Worm (Caenorhabditis elegans) whole organism, late embryonic: ENCODE measurements around the gene C18H9.6.

ENCODE experiments used
- C08G9.2 ChIP-seq: sonication (generic microtip); optimal IDR thresholded peaks from 2 replicates; lab custom pipeline; 2016; ENCODE audit warnings: mild to moderate bottlenecking, missing genetic modification characterization, moderate library complexity, missing compliant biosample characterization
- C38D4.7 ChIP-seq: fragments of 200-800 bp; sonication (Bioruptor generic); optimal IDR thresholded peaks from 2 replicates; lab custom pipeline; 2018; ENCODE audit warnings: mild to moderate bottlenecking, missing genetic modification characterization, moderate library complexity, missing compliant biosample characterization
- F13H6.1 ChIP-seq: sonication (generic microtip); optimal IDR thresholded peaks from 2 replicates; lab custom pipeline; 2016; ENCODE audit warnings: missing genetic modification characterization, missing compliant biosample characterization
- K02D7.2 ChIP-seq: sonication (generic microtip); optimal IDR thresholded peaks from 2 replicates; lab custom pipeline; 2017; ENCODE audit warnings: mild to moderate bottlenecking, missing genetic modification characterization, missing compliant biosample characterization
- T23F11.4 ChIP-seq: fragments of 200-800 bp; sonication (Bioruptor generic); optimal IDR thresholded peaks from 2 replicates; lab custom pipeline; 2018; ENCODE audit warnings: mild to moderate bottlenecking, missing genetic modification characterization, missing compliant biosample characterization
- Y22D7AL.16 ChIP-seq: sonication (generic microtip); optimal IDR thresholded peaks from 2 replicates; lab custom pipeline; 2016; ENCODE audit warnings: missing genetic modification characterization, missing compliant biosample characterization
- ahr-1 ChIP-seq: sonication (generic microtip); optimal IDR thresholded peaks from 2 replicates; lab custom pipeline; 2016; ENCODE audit warnings: missing genetic modification characterization, missing compliant biosample characterization
- ama-1 ChIP-seq: fragments of 150-350 bp; optimal IDR thresholded peaks from 2 replicates; lab custom pipeline; 2014
- ceh-14 ChIP-seq: sonication (generic microtip); optimal IDR thresholded peaks from 2 replicates; lab custom pipeline; 2016; ENCODE audit warnings: missing genotype, missing genetic modification characterization, missing compliant biosample characterization
- ceh-19 ChIP-seq: fragments of 200-800 bp; sonication (Bioruptor generic); optimal IDR thresholded peaks from 2 replicates; lab custom pipeline; 2018; ENCODE audit warnings: mild to moderate bottlenecking, missing genetic modification characterization, missing compliant biosample characterization
- ceh-2 ChIP-seq: sonication (generic microtip); optimal IDR thresholded peaks from 2 replicates; lab custom pipeline; 2016; ENCODE audit warnings: missing genotype, missing genetic modification characterization, missing compliant biosample characterization
- ceh-22 ChIP-seq: sonication (generic microtip); optimal IDR thresholded peaks from 2 replicates; lab custom pipeline; 2017; ENCODE audit warnings: missing biosample characterization, missing genetic modification characterization
- ceh-24 ChIP-seq: sonication (generic microtip); optimal IDR thresholded peaks from 2 replicates; lab custom pipeline; 2016; ENCODE audit warnings: mild to moderate bottlenecking, missing genetic modification characterization, missing compliant biosample characterization
- ceh-30 ChIP-seq: fragments of 150-350 bp; optimal IDR thresholded peaks from 2 replicates; lab custom pipeline; 2014; ENCODE audit warnings: missing biosample characterization, missing genetic modification characterization
- ceh-45 ChIP-seq: fragments of 200-800 bp; sonication (Bioruptor generic); IDR thresholded peaks from 2 replicates; pipeline ENCODE4 v1.3.6; 2022; ENCODE audit warnings: missing genetic modification reagents, missing genetic modification characterization, missing compliant biosample characterization
- ceh-48 ChIP-seq: sonication (generic microtip); optimal IDR thresholded peaks from 2 replicates; lab custom pipeline; 2016; ENCODE audit warnings: missing genetic modification characterization, inconsistent platforms, missing compliant biosample characterization
- ceh-6 ChIP-seq: fragments of 200-800 bp; sonication (Bioruptor generic); optimal IDR thresholded peaks from 2 replicates; lab custom pipeline; 2018; ENCODE audit warnings: mild to moderate bottlenecking, missing genetic modification characterization, missing compliant biosample characterization
- ceh-9 ChIP-seq: sonication (generic microtip); optimal IDR thresholded peaks from 2 replicates; lab custom pipeline; 2016; ENCODE audit warnings: mild to moderate bottlenecking, missing genetic modification characterization, inconsistent platforms, missing compliant biosample characterization
- che-1 ChIP-seq: sonication (generic microtip); optimal IDR thresholded peaks from 2 replicates; lab custom pipeline; 2016; ENCODE audit warnings: mild to moderate bottlenecking, missing genetic modification characterization, missing compliant biosample characterization
- dmd-4 ChIP-seq: sonication (generic microtip); optimal IDR thresholded peaks from 2 replicates; lab custom pipeline; 2016; ENCODE audit warnings: borderline replicate concordance, missing genetic modification characterization, missing compliant biosample characterization
- dve-1 ChIP-seq: sonication (generic microtip); optimal IDR thresholded peaks from 2 replicates; lab custom pipeline; 2017; ENCODE audit warnings: antibody characterized with exemption, mild to moderate bottlenecking, missing genetic modification characterization, missing compliant biosample characterization
- elt-2 ChIP-seq: sonication (generic microtip); optimal IDR thresholded peaks from 2 replicates; lab custom pipeline; 2016; ENCODE audit warnings: missing genetic modification reagents, missing genetic modification characterization, missing compliant biosample characterization
- ets-4 ChIP-seq: sonication (generic microtip); optimal IDR thresholded peaks from 2 replicates; lab custom pipeline; 2016; ENCODE audit warnings: missing genetic modification characterization, missing compliant biosample characterization
- eyg-1 ChIP-seq: sonication (generic microtip); optimal IDR thresholded peaks from 2 replicates; lab custom pipeline; 2016; ENCODE audit warnings: missing genotype, missing genetic modification characterization, missing compliant biosample characterization
- fax-1 ChIP-seq: sonication (generic microtip); optimal IDR thresholded peaks from 2 replicates; lab custom pipeline; 2016; ENCODE audit warnings: missing genotype, missing genetic modification characterization, missing compliant biosample characterization
- fkh-10 ChIP-seq: fragments of 150-350 bp; optimal IDR thresholded peaks from 2 replicates; lab custom pipeline; 2014; ENCODE audit warnings: missing biosample characterization, missing genetic modification reagents, missing genetic modification characterization
- fkh-6 ChIP-seq: sonication (generic microtip); optimal IDR thresholded peaks from 2 replicates; lab custom pipeline; 2016; ENCODE audit warnings: missing genetic modification characterization, missing compliant biosample characterization
- gmeb-2 ChIP-seq: sonication (generic microtip); optimal IDR thresholded peaks from 2 replicates; lab custom pipeline; 2016; ENCODE audit warnings: missing genetic modification characterization, inconsistent platforms, missing compliant biosample characterization
- hlh-15 ChIP-seq: sonication (generic microtip); optimal IDR thresholded peaks from 2 replicates; lab custom pipeline; 2016; ENCODE audit warnings: missing genetic modification characterization, missing compliant biosample characterization
- hlh-30 ChIP-seq: sonication (generic microtip); optimal IDR thresholded peaks from 2 replicates; lab custom pipeline; 2017; ENCODE audit warnings: antibody characterized with exemption, missing genetic modification characterization, missing compliant biosample characterization; ENCODE audit not compliant: insufficient read depth
- hlh-8 ChIP-seq: sonication (generic microtip); optimal IDR thresholded peaks from 2 replicates; lab custom pipeline; 2016; ENCODE audit warnings: missing genotype, missing genetic modification characterization, missing compliant biosample characterization
- lim-6 ChIP-seq: sonication (generic microtip); optimal IDR thresholded peaks from 2 replicates; lab custom pipeline; 2016; ENCODE audit warnings: missing genetic modification characterization, missing compliant biosample characterization
- lin-11 ChIP-seq: fragments of 200-800 bp; sonication (Bioruptor generic); optimal IDR thresholded peaks from 2 replicates; lab custom pipeline; 2018; ENCODE audit warnings: mild to moderate bottlenecking, missing genetic modification characterization, missing compliant biosample characterization
- madf-2 ChIP-seq: sonication (generic microtip); optimal IDR thresholded peaks from 2 replicates; lab custom pipeline; 2017; ENCODE audit warnings: missing genetic modification characterization, missing compliant biosample characterization
- mec-3 ChIP-seq: sonication (generic microtip); optimal IDR thresholded peaks from 2 replicates; lab custom pipeline; 2016; ENCODE audit warnings: borderline replicate concordance, missing genetic modification characterization, missing compliant biosample characterization
- nfya-1 ChIP-seq: sonication (generic microtip); optimal IDR thresholded peaks from 2 replicates; lab custom pipeline; 2017; ENCODE audit warnings: missing genetic modification characterization, mild to moderate bottlenecking, missing compliant biosample characterization, antibody characterized with exemption, moderate library complexity
- npax-4 ChIP-seq: sonication (generic microtip); optimal IDR thresholded peaks from 2 replicates; lab custom pipeline; 2016; ENCODE audit warnings: missing genetic modification characterization, missing compliant biosample characterization
- odd-2 ChIP-seq: sonication (generic microtip); optimal IDR thresholded peaks from 2 replicates; lab custom pipeline; 2017; ENCODE audit warnings: antibody characterized with exemption, mild to moderate bottlenecking, missing genetic modification characterization, missing compliant biosample characterization
- pag-3 ChIP-seq: sonication (generic microtip); optimal IDR thresholded peaks from 2 replicates; lab custom pipeline; 2016; ENCODE audit warnings: missing compliant biosample characterization, missing genetic modification characterization, borderline replicate concordance
- pax-1 ChIP-seq: fragments of 150-350 bp; optimal IDR thresholded peaks from 2 replicates; lab custom pipeline; 2014; ENCODE audit warnings: missing biosample characterization, missing genetic modification characterization
- pha-4 ChIP-seq: fragments of 150-350 bp; optimal IDR thresholded peaks from 2 replicates; lab custom pipeline; 2018; ENCODE audit warnings: missing biosample characterization, missing genetic modification reagents, missing genetic modification characterization
- ref-2 ChIP-seq: sonication (generic microtip); optimal IDR thresholded peaks from 2 replicates; lab custom pipeline; 2016; ENCODE audit warnings: missing genetic modification characterization, missing compliant biosample characterization
- rnt-1 ChIP-seq: sonication (generic microtip); optimal IDR thresholded peaks from 2 replicates; lab custom pipeline; 2016; ENCODE audit warnings: missing genetic modification characterization, missing compliant biosample characterization
- sdc-2 ChIP-seq: sonication (generic microtip); optimal IDR thresholded peaks from 2 replicates; lab custom pipeline; 2016; ENCODE audit warnings: missing genotype, missing genetic modification characterization, missing compliant biosample characterization
- sox-2 ChIP-seq: fragments of 200-800 bp; sonication (Bioruptor generic); IDR thresholded peaks from 2 replicates; pipeline ENCODE4 v1.3.6; 2022; ENCODE audit warnings: missing genetic modification reagents, missing genetic modification characterization, missing compliant biosample characterization
- sox-4 ChIP-seq: sonication (generic microtip); optimal IDR thresholded peaks from 2 replicates; lab custom pipeline; 2017; ENCODE audit warnings: mild to moderate bottlenecking, missing genetic modification characterization, inconsistent platforms, missing compliant biosample characterization
- syd-9 ChIP-seq: sonication (generic microtip); optimal IDR thresholded peaks from 2 replicates; lab custom pipeline; 2016; ENCODE audit warnings: mild to moderate bottlenecking, missing genetic modification characterization, moderate library complexity, missing compliant biosample characterization
- tbx-2 ChIP-seq: sonication (generic microtip); optimal IDR thresholded peaks from 2 replicates; lab custom pipeline; 2016; ENCODE audit warnings: missing genetic modification characterization, missing compliant biosample characterization
- tbx-7 ChIP-seq: sonication (generic microtip); optimal IDR thresholded peaks from 2 replicates; lab custom pipeline; 2016; ENCODE audit warnings: missing genotype, missing genetic modification characterization, missing compliant biosample characterization
- ttx-3 ChIP-seq: sonication (generic microtip); optimal IDR thresholded peaks from 2 replicates; lab custom pipeline; 2016; ENCODE audit warnings: missing genetic modification reagents, missing genetic modification characterization, missing compliant biosample characterization
- unc-3 ChIP-seq, 2 experiments: fragments of 200-800 bp in 1 of 2; sonication (Bioruptor generic) in 1 of 2; sonication (generic microtip) in 1 of 2; conservative IDR thresholded peaks in 1 of 2; optimal IDR thresholded peaks in 1 of 2; 2 replicates each; pipeline versions ENCODE4 v1.3.6 to Lab custom; 2016 to 2022; ENCODE audit warnings: missing compliant biosample characterization in 2 of 2, missing genetic modification characterization in 2 of 2, missing genetic modification reagents in 1 of 2
- unc-55 ChIP-seq: sonication (generic microtip); optimal IDR thresholded peaks from 2 replicates; lab custom pipeline; 2017; ENCODE audit warnings: missing biosample characterization, missing genetic modification reagents, missing genetic modification characterization
- ztf-16 ChIP-seq: sonication (generic microtip); optimal IDR thresholded peaks from 2 replicates; lab custom pipeline; 2017; ENCODE audit warnings: missing genetic modification characterization, missing compliant biosample characterization

C18H9.6 gene

ce11 chrII:6734674-6735073 lies 33.2 kb upstream of the C18H9.6 start, which contains the start of gene T14B4.3:
TSS of gene T14B4.3 (plus strand) at chrII:6734937.
- peak; percentile 49 for TF ChIP-seq rnt-1 (tag; lab: Kevin White, UChicago)
- no peak for TF ChIP-seq pha-4 (tag; lab: Kevin White, UChicago)
- TF ChIP-seq eyg-1 (tag; lab: Kevin White, UChicago), result no peak
- TF ChIP-seq dve-1 (tag; lab: Kevin White, UChicago), result no peak
- TF ChIP-seq lin-11 (tag; lab: Kevin White, UChicago), result no peak
- TF ChIP-seq ref-2 (tag; lab: Kevin White, UChicago), result peak; percentile 76
- TF ChIP-seq C08G9.2, result peak; percentile 80
- TF ChIP-seq Y22D7AL.16 (tag; lab: Kevin White, UChicago), result no peak
- TF ChIP-seq ceh-22 (tag; lab: Kevin White, UChicago), result no peak
- TF ChIP-seq ceh-19 (GFP tag; lab: Kevin White, UChicago), result no peak
- peak; percentile 6 for TF ChIP-seq pax-1 (tag; lab: Kevin White, UChicago)
- peak; percentile 91 for TF ChIP-seq tbx-2 (tag; lab: Kevin White, UChicago)
- no peak for TF ChIP-seq ceh-45 (GFP tag; lab: Robert Waterston, UW)
- peak; percentile 84 for TF ChIP-seq fax-1 (tag; lab: Kevin White, UChicago)
- TF ChIP-seq che-1, result no peak
- TF ChIP-seq ceh-24 (tag; lab: Kevin White, UChicago), result no peak
- no peak for TF ChIP-seq sox-2 (GFP tag; lab: Robert Waterston, UW)
- no peak for TF ChIP-seq ceh-48 (tag; lab: Kevin White, UChicago)
- peak; percentile 39 for TF ChIP-seq ztf-16 (tag; lab: Kevin White, UChicago)
- no peak for TF ChIP-seq hlh-30 (tag; lab: Kevin White, UChicago)
- peak; percentile 78 for TF ChIP-seq ceh-2 (tag; lab: Kevin White, UChicago)
- TF ChIP-seq sox-4 (tag; lab: Kevin White, UChicago), result no peak
- TF ChIP-seq unc-3 (GFP tag; conservative IDR thresholded peaks at IDR 0.05; lab: Robert Waterston, UW), result no peak
- no peak for TF ChIP-seq unc-3 (tag; optimal IDR thresholded peaks at IDR 0.05; lab: Kevin White, UChicago)
- TF ChIP-seq ama-1 (lab: Kevin White, UChicago), result no peak
- no peak for TF ChIP-seq ceh-9 (tag; lab: Kevin White, UChicago)
- peak; percentile 69 for TF ChIP-seq ceh-14 (tag; lab: Kevin White, UChicago)
- TF ChIP-seq gmeb-2 (tag; lab: Kevin White, UChicago), result no peak
- no peak for TF ChIP-seq sdc-2 (tag; lab: Kevin White, UChicago)
- peak; percentile 61 for TF ChIP-seq fkh-6
- TF ChIP-seq ttx-3 (tag; lab: Kevin White, UChicago), result no peak
- no peak for TF ChIP-seq C38D4.7 (GFP tag; lab: Kevin White, UChicago)
- no peak for TF ChIP-seq unc-55 (GFP tag; lab: Kevin White, UChicago)
- TF ChIP-seq ahr-1, result peak; percentile 50
- no peak for TF ChIP-seq nfya-1 (tag; lab: Kevin White, UChicago)
- TF ChIP-seq syd-9 (tag; lab: Kevin White, UChicago), result peak; percentile 43
- TF ChIP-seq F13H6.1 (tag; lab: Kevin White, UChicago), result peak; percentile 67
- TF ChIP-seq ceh-6 (GFP tag; lab: Kevin White, UChicago), result no peak
- no peak for TF ChIP-seq hlh-15
- no peak for TF ChIP-seq npax-4
- TF ChIP-seq madf-2, result no peak
- peak; percentile 76 for TF ChIP-seq ets-4 (tag; lab: Kevin White, UChicago)
- TF ChIP-seq tbx-7 (tag; lab: Kevin White, UChicago), result peak; percentile 74
- TF ChIP-seq hlh-8, result peak; percentile 75
- TF ChIP-seq lim-6, result peak; percentile 48
- no peak for TF ChIP-seq fkh-10 (GFP tag; lab: Kevin White, UChicago)
- no peak for TF ChIP-seq pag-3 (tag; lab: Kevin White, UChicago)
- no peak for TF ChIP-seq T23F11.4 (GFP tag; lab: Kevin White, UChicago)
- no peak for TF ChIP-seq mec-3 (tag; lab: Kevin White, UChicago)
- no peak for TF ChIP-seq dmd-4
- no peak for TF ChIP-seq odd-2
- peak; percentile 71 for TF ChIP-seq elt-2 (tag; lab: Kevin White, UChicago)
- TF ChIP-seq K02D7.2, result no peak
- no peak for TF ChIP-seq ceh-30 (tag; lab: Kevin White, UChicago)
